Fruit fly (Drosophila melanogaster): ENCODE data around the gene Sfp24C1.

DNA sequence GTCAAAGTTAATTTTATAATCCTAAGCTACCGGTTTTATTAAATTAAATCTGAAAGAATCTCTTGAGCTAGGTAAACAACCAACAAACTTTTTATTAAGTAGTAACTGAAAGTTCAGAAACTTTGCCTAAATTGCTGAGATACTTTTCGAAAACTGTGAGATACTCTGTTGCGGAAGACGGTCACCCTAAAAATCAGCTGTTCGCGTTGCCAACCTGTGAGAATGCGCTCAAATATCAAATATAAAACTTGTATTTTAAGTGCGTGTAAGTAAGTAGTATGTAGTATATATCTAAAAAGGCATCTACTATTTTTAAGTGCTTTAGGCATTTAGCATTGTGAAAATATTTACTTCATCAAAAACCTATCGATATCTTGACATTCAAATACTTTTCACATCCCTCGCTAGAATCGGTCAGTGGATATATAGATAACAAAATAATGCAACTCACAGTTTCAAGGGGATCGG lies 12.5 kb downstream of the Sfp24C1 start, which contains the start of the genes CG31955 and CG2818:
- TF ChIP-seq Dek (tag; optimal IDR thresholded peaks at IDR 0.05) (no peak), CG12071 (GFP tag; optimal IDR thresholded peaks at IDR 0.05) (no peak), CG7357 (GFP tag; IDR thresholded peaks at IDR 0.05) (no peak), CG7928 (GFP tag; optimal IDR thresholded peaks at IDR 0.05) (no peak), esg (GFP tag; conservative IDR thresholded peaks at IDR 0.05) (no peak), disco-r (GFP tag; optimal IDR thresholded peaks at IDR 0.05) (no peak), CG31224 (GFP tag; IDR thresholded peaks at IDR 0.05) (no peak), Gug (GFP tag; IDR thresholded peaks at IDR 0.05) (no peak), ken (GFP tag; IDR thresholded peaks at IDR 0.05) (no peak), Dad (GFP tag; optimal IDR thresholded peaks at IDR 0.05) (no peak)
